Worm (Caenorhabditis elegans) whole organism, L4 larva: ENCODE measurements around the gene nep-13.

ENCODE experiments used
- D1046.2 ChIP-seq: fragments of 200-800 bp; sonication (Bioruptor generic); IDR thresholded peaks from 2 replicates; pipeline ENCODE4 v1.3.6; 2022; ENCODE audit warnings: missing genetic modification characterization, missing compliant biosample characterization
- F37D6.2 ChIP-seq: sonication (generic microtip); optimal IDR thresholded peaks from 2 replicates; lab custom pipeline; 2016; ENCODE audit warnings: mild to moderate bottlenecking, missing genetic modification characterization, missing compliant biosample characterization
- F49E8.2 ChIP-seq: sonication (generic microtip); optimal IDR thresholded peaks from 2 replicates; lab custom pipeline; 2016; ENCODE audit warnings: missing compliant biosample characterization, mild to moderate bottlenecking, missing genetic modification characterization, borderline replicate concordance
- Y105C5A.15 ChIP-seq: fragments of 200-800 bp; sonication (Bioruptor generic); IDR thresholded peaks from 2 replicates; pipeline ENCODE4 v1.3.6; 2022; ENCODE audit warnings: missing genetic modification characterization, missing compliant biosample characterization
- ama-1 ChIP-seq: fragments of 150-350 bp; optimal IDR thresholded peaks from 2 replicates; lab custom pipeline; 2014; ENCODE audit warnings: inconsistent platforms, mixed read lengths
- arid-1 ChIP-seq: fragments of 200-800 bp; sonication (Bioruptor generic); conservative IDR thresholded peaks from 2 replicates; pipeline ENCODE4 v1.3.6; 2022; ENCODE audit warnings: missing genetic modification reagents, missing genetic modification characterization, missing compliant biosample characterization
- attf-4 ChIP-seq: sonication (generic microtip); optimal IDR thresholded peaks from 3 replicates; lab custom pipeline; 2017; ENCODE audit warnings: missing biosample characterization, missing genetic modification characterization
- ceh-20 ChIP-seq: fragments of 200-800 bp; sonication (Bioruptor generic); IDR thresholded peaks from 2 replicates; pipeline ENCODE4 v1.3.6; 2022; ENCODE audit warnings: missing genetic modification reagents, missing genetic modification characterization, missing compliant biosample characterization
- ceh-32 ChIP-seq: sonication (generic microtip); optimal IDR thresholded peaks from 2 replicates; lab custom pipeline; 2016; ENCODE audit warnings: mild to moderate bottlenecking, missing genetic modification characterization, missing compliant biosample characterization; ENCODE audit not compliant: poor library complexity
- ceh-44 ChIP-seq: fragments of 200-800 bp; sonication (Bioruptor generic); IDR thresholded peaks from 2 replicates; pipeline ENCODE4 v1.3.6; 2022; ENCODE audit warnings: missing genetic modification reagents, missing genetic modification characterization, missing compliant biosample characterization
- ceh-62 ChIP-seq: sonication (generic microtip); optimal IDR thresholded peaks from 2 replicates; lab custom pipeline; 2017; ENCODE audit warnings: missing biosample characterization, missing genetic modification characterization
- cey-2 ChIP-seq: sonication (generic microtip); optimal IDR thresholded peaks from 3 replicates; lab custom pipeline; 2017; ENCODE audit warnings: missing genetic modification characterization, mild to moderate bottlenecking, missing compliant biosample characterization, antibody characterized with exemption, borderline replicate concordance; ENCODE audit not compliant: insufficient read depth
- ctbp-1 ChIP-seq: fragments of 200-800 bp; sonication (Bioruptor generic); IDR thresholded peaks from 2 replicates; pipeline ENCODE4 v1.3.6; 2022; ENCODE audit warnings: missing genetic modification reagents, missing genetic modification characterization, missing compliant biosample characterization
- dmd-9 ChIP-seq: fragments of 200-800 bp; sonication (Bioruptor generic); IDR thresholded peaks from 2 replicates; pipeline ENCODE4 v1.3.6; 2022; ENCODE audit warnings: missing genetic modification reagents, missing genetic modification characterization, missing compliant biosample characterization
- dpl-1 ChIP-seq: fragments of 150-350 bp; optimal IDR thresholded peaks from 2 replicates; lab custom pipeline; 2014; ENCODE audit warnings: missing biosample characterization, missing genetic modification reagents, missing genetic modification characterization
- dve-1 ChIP-seq: sonication (generic microtip); optimal IDR thresholded peaks from 2 replicates; lab custom pipeline; 2017; ENCODE audit warnings: antibody characterized with exemption, mild to moderate bottlenecking, missing genetic modification characterization, missing compliant biosample characterization; ENCODE audit not compliant: insufficient read depth
- egl-27 ChIP-seq: sonication (generic microtip); optimal IDR thresholded peaks from 3 replicates; lab custom pipeline; 2017; ENCODE audit warnings: missing biosample characterization, missing genetic modification reagents, missing genetic modification characterization
- gei-8 ChIP-seq: fragments of 200-800 bp; sonication (Bioruptor generic); optimal IDR thresholded peaks from 2 replicates; lab custom pipeline; 2018; ENCODE audit warnings: mild to moderate bottlenecking, missing genetic modification characterization, missing compliant biosample characterization
- hif-1 ChIP-seq, 2 experiments: sonication (generic microtip); optimal IDR thresholded peaks; 2 replicates each; lab custom pipeline; 2016 to 2017; ENCODE audit warnings: missing compliant biosample characterization in 2 of 2, missing genetic modification characterization in 2 of 2, missing genetic modification reagents in 2 of 2, missing genotype in 2 of 2, mild to moderate bottlenecking in 1 of 2
- hlh-30 ChIP-seq: sonication (generic microtip); optimal IDR thresholded peaks from 2 replicates; lab custom pipeline; 2017; ENCODE audit warnings: antibody characterized with exemption, mild to moderate bottlenecking, missing genetic modification characterization, missing compliant biosample characterization; ENCODE audit not compliant: insufficient read depth
- hmg-1.1 ChIP-seq: fragments of 200-800 bp; sonication (Bioruptor generic); IDR thresholded peaks from 2 replicates; pipeline ENCODE4 v1.3.6; 2022; ENCODE audit warnings: missing genetic modification reagents, missing genetic modification characterization, missing compliant biosample characterization
- lim-7 ChIP-seq: fragments of 200-800 bp; sonication (Bioruptor generic); IDR thresholded peaks from 2 replicates; pipeline ENCODE4 v1.3.6; 2022; ENCODE audit warnings: missing genetic modification characterization, missing compliant biosample characterization
- lin-39 ChIP-seq: fragments of 150-350 bp; optimal IDR thresholded peaks from 2 replicates; lab custom pipeline; 2014; ENCODE audit warnings: missing biosample characterization, missing genetic modification reagents, missing genetic modification characterization
- madf-5 ChIP-seq, 2 experiments: fragments of 200-800 bp; sonication (Bioruptor generic); IDR thresholded peaks; 2 replicates each; pipeline ENCODE4 v1.3.6; 2022; ENCODE audit warnings: missing compliant biosample characterization in 2 of 2, missing genetic modification characterization in 2 of 2
- madf-9 ChIP-seq: fragments of 200-800 bp; sonication (Bioruptor generic); conservative IDR thresholded peaks from 2 replicates; pipeline ENCODE4 v1.3.6; 2022; ENCODE audit warnings: missing genetic modification reagents, missing genetic modification characterization, missing compliant biosample characterization
- nhr-111 ChIP-seq: fragments of 200-800 bp; sonication (Bioruptor generic); optimal IDR thresholded peaks from 2 replicates; lab custom pipeline; 2018; ENCODE audit warnings: mild to moderate bottlenecking, missing genetic modification characterization, missing compliant biosample characterization
- nhr-48 ChIP-seq: sonication (generic microtip); optimal IDR thresholded peaks from 2 replicates; lab custom pipeline; 2016; ENCODE audit warnings: mild to moderate bottlenecking, missing genetic modification characterization, missing compliant biosample characterization
- nhr-76 ChIP-seq: fragments of 150-350 bp; optimal IDR thresholded peaks from 2 replicates; lab custom pipeline; 2014; ENCODE audit warnings: missing biosample characterization, missing genetic modification characterization
- rbr-2 ChIP-seq: sonication (generic microtip); optimal IDR thresholded peaks from 2 replicates; lab custom pipeline; 2016; ENCODE audit warnings: missing genotype, missing genetic modification characterization, missing compliant biosample characterization
- saeg-2 ChIP-seq: fragments of 200-800 bp; sonication (Bioruptor generic); IDR thresholded peaks from 2 replicates; pipeline ENCODE4 v1.3.6; 2022; ENCODE audit warnings: missing genetic modification reagents, missing genetic modification characterization, missing compliant biosample characterization
- set-16 ChIP-seq: fragments of 200-800 bp; sonication (Bioruptor generic); IDR thresholded peaks from 2 replicates; pipeline ENCODE4 v1.3.6; 2022; ENCODE audit warnings: missing genetic modification reagents, missing genetic modification characterization, missing compliant biosample characterization
- skn-1 ChIP-seq: fragments of 150-350 bp; optimal IDR thresholded peaks from 2 replicates; lab custom pipeline; 2014; ENCODE audit warnings: missing biosample characterization, missing genetic modification characterization
- snpc-4 ChIP-seq: fragments of 150-350 bp; optimal IDR thresholded peaks from 2 replicates; lab custom pipeline; 2014; ENCODE audit warnings: missing biosample characterization, missing genetic modification characterization
- spr-3 ChIP-seq: fragments of 200-800 bp; sonication (Bioruptor generic); optimal IDR thresholded peaks from 2 replicates; lab custom pipeline; 2018; ENCODE audit warnings: mild to moderate bottlenecking, missing genetic modification characterization, missing compliant biosample characterization
- unc-62 ChIP-seq, 3 experiments: fragments of 150-350 bp in 1 of 3; sonication (generic microtip); optimal IDR thresholded peaks in 2 of 3; peaks in 1 of 3; 1 replicate in 1 of 3; 2 replicates in 2 of 3; lab custom pipeline; 2014 to 2017; ENCODE audit warnings: missing biosample characterization in 3 of 3, missing genetic modification characterization in 3 of 3, missing genetic modification reagents in 3 of 3, missing genotype in 1 of 3
- zfp-2 ChIP-seq: sonication (generic microtip); optimal IDR thresholded peaks from 2 replicates; lab custom pipeline; 2016; ENCODE audit warnings: mild to moderate bottlenecking, missing genetic modification characterization, missing compliant biosample characterization

The nep-13 gene

ce11 chrII:3282353-3282752, at the start of gene nep-13:
nep-13 (plus strand) TSS chrII:3282653.
- no peak for TF ChIP-seq ceh-32 (tag; lab: Kevin White, UChicago)
- TF ChIP-seq cey-2 (tag; lab: Kevin White, UChicago), result no peak
- no peak for TF ChIP-seq ceh-62 (tag; lab: Kevin White, UChicago)
- no peak for TF ChIP-seq ceh-44
- no peak for TF ChIP-seq snpc-4
- no peak for TF ChIP-seq skn-1 (tag; lab: Kevin White, UChicago)
- no peak for TF ChIP-seq dve-1 (tag; lab: Kevin White, UChicago)
- TF ChIP-seq dpl-1 (GFP tag; lab: Kevin White, UChicago), result no peak
- no peak for TF ChIP-seq madf-9
- TF ChIP-seq ctbp-1 (GFP tag; lab: Robert Waterston, UW), result no peak
- TF ChIP-seq nhr-111 (GFP tag; lab: Kevin White, UChicago), result no peak
- TF ChIP-seq F37D6.2 (tag; lab: Kevin White, UChicago), result no peak
- no peak for TF ChIP-seq rbr-2 (tag; lab: Kevin White, UChicago)
- no peak for TF ChIP-seq hmg-1.1 (GFP tag; lab: Robert Waterston, UW)
- no peak for TF ChIP-seq zfp-2
- TF ChIP-seq ama-1 (lab: Kevin White, UChicago), result no peak
- TF ChIP-seq nhr-76 (tag; lab: Kevin White, UChicago), result no peak
- no peak for TF ChIP-seq Y105C5A.15

DNA sequence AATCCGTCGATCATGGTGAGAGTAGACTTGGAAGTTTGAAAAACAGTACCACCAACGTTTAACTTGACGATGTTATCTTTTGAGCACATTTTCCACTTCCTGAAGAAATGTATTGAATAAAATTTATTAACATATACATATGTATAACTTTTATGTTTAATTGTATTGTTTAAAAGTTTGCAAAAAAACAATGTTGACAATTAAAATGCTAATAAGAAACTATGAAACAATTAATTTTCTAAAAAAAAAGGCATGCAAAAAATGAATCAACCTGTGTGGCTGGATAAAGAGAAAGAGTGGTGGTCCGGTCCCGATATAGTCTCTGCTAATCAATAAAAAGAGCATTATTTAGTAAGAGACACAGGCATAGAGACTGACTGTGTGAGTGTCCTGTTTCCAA, 47.7 kb upstream of the nep-13 start, which contains the start of gene C17F4.8:
Gene C17F4.8 (minus strand): TSS at position 101 of the 400 bp plus-strand sequence.
- no peak for TF ChIP-seq set-16 (GFP tag; lab: Robert Waterston, UW)
- TF ChIP-seq attf-4 (tag; lab: Kevin White, UChicago), result no peak
- no peak for TF ChIP-seq zfp-2
- no peak for TF ChIP-seq lim-7 (GFP tag; lab: Robert Waterston, UW)
- no peak for TF ChIP-seq nhr-76 (tag; lab: Kevin White, UChicago)
- no peak for TF ChIP-seq hif-1 (tag; optimal IDR thresholded peaks at IDR 0.05; lab: Kevin White, UChicago)
- no peak for TF ChIP-seq lin-39
- TF ChIP-seq D1046.2, result no peak
- TF ChIP-seq hlh-30 (tag; lab: Kevin White, UChicago), result no peak
- no peak for TF ChIP-seq Y105C5A.15
- TF ChIP-seq madf-5 (GFP tag; IDR thresholded peaks at IDR 0.05; lab: Robert Waterston, UW), result no peak
- no peak for TF ChIP-seq nhr-111 (GFP tag; lab: Kevin White, UChicago)
- TF ChIP-seq F49E8.2, result no peak
- no peak for TF ChIP-seq spr-3 (GFP tag; lab: Kevin White, UChicago)
- no peak for TF ChIP-seq gei-8 (GFP tag; lab: Kevin White, UChicago)
- no peak for TF ChIP-seq egl-27
- TF ChIP-seq ceh-20 (GFP tag; lab: Robert Waterston, UW), result no peak
- TF ChIP-seq saeg-2 (GFP tag; lab: Robert Waterston, UW), result no peak
- no peak for TF ChIP-seq nhr-48 (tag; lab: Kevin White, UChicago)

- TF ChIP-seq arid-1 (GFP tag; lab: Robert Waterston, UW) (no peak), unc-62 (GFP tag; optimal IDR thresholded peaks at IDR 0.05 in 1 of 2; lab: Kevin White, UChicago) (peak in 1 of 2 experiments; percentile 2), unc-62 (tag; optimal IDR thresholded peaks at IDR 0.05; lab: Kevin White, UChicago) (no peak)
These were observed 45.4 kb upstream of the nep-13 start, which contains the start of the genes srz-67 and C17F4.11 for ce11 chrII:3237038-3237521. srz-67 (minus strand) TSS chrII:3237138. C17F4.11 (plus strand) TSS chrII:3237471.

DNA sequence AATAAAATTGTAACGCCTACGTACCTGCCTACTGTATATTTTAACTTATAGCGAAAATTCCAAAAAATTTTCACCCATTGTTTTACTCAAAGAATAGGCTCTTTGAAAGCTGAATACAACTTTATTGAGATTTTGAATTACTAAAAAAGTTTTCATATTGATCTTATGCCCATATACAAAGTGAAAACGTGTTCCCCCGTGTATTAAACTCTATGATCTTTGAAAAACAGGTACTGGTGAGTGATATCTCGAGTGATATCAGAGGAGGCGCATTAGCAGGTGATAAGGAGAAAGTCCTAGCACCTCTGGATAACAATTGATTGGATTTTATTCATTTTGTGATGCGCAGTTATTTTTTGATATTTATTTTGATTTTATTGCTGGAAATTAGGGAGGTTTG, 42.2 kb upstream of the nep-13 start, which contains the start of gene C17F4.3:
Gene C17F4.3 (plus strand): TSS at position 301 of the 400 bp plus-strand sequence.
- no peak for TF ChIP-seq dmd-9 (GFP tag; lab: Robert Waterston, UW)
- TF ChIP-seq unc-62 (GFP tag; optimal IDR thresholded peaks at IDR 0.05 in 1 of 2; lab: Kevin White, UChicago), result peak in 1 of 2 experiments; percentile 70
- TF ChIP-seq unc-62 (tag; optimal IDR thresholded peaks at IDR 0.05; lab: Kevin White, UChicago), result no peak
